Worm (Caenorhabditis elegans) whole organism, L4 larva: Measurements from ENCODE around the gene cyp-33B1.

Experiments
- D1046.2 ChIP-seq: fragments of 200-800 bp; sonication (Bioruptor generic); IDR thresholded peaks from 2 replicates; pipeline ENCODE4 v1.3.6; 2022; ENCODE audit warnings: missing genetic modification characterization, missing compliant biosample characterization
- F26F4.8 ChIP-seq: fragments of 200-800 bp; sonication (Bioruptor generic); conservative IDR thresholded peaks from 2 replicates; pipeline ENCODE4 v1.3.6; 2022; ENCODE audit warnings: missing genetic modification characterization, missing compliant biosample characterization
- F44E2.7 ChIP-seq: fragments of 200-800 bp; sonication (Bioruptor generic); IDR thresholded peaks from 2 replicates; pipeline ENCODE4 v2.1.2; 2022; ENCODE audit warnings: missing genetic modification characterization, missing compliant biosample characterization
- T26A8.4 ChIP-seq: fragments of 200-800 bp; sonication (Bioruptor generic); IDR thresholded peaks from 2 replicates; pipeline ENCODE4 v1.3.6; 2022; ENCODE audit warnings: missing genetic modification characterization, missing compliant biosample characterization
- Y75B8A.6 ChIP-seq: fragments of 200-800 bp; sonication (Bioruptor generic); IDR thresholded peaks from 2 replicates; pipeline ENCODE4 v1.3.6; 2022; ENCODE audit warnings: missing genetic modification reagents, missing genetic modification characterization, missing compliant biosample characterization
- ZK337.2 ChIP-seq: fragments of 200-800 bp; sonication (Bioruptor generic); IDR thresholded peaks from 2 replicates; pipeline ENCODE4 v1.3.6; 2022; ENCODE audit warnings: missing genetic modification reagents, missing genetic modification characterization, missing compliant biosample characterization
- aha-1 ChIP-seq: fragments of 150-350 bp; peaks from one replicate; lab custom pipeline; 2014; ENCODE audit warnings: missing biosample characterization, missing genetic modification characterization
- arid-1 ChIP-seq: fragments of 200-800 bp; sonication (Bioruptor generic); conservative IDR thresholded peaks from 2 replicates; pipeline ENCODE4 v1.3.6; 2022; ENCODE audit warnings: missing genetic modification reagents, missing genetic modification characterization, missing compliant biosample characterization
- attf-4 ChIP-seq: sonication (generic microtip); optimal IDR thresholded peaks from 3 replicates; lab custom pipeline; 2017; ENCODE audit warnings: missing biosample characterization, missing genetic modification characterization
- ceh-20 ChIP-seq: fragments of 200-800 bp; sonication (Bioruptor generic); IDR thresholded peaks from 2 replicates; pipeline ENCODE4 v1.3.6; 2022; ENCODE audit warnings: missing genetic modification reagents, missing genetic modification characterization, missing compliant biosample characterization
- ceh-28 ChIP-seq: fragments of 150-350 bp; optimal IDR thresholded peaks from 2 replicates; lab custom pipeline; 2014; ENCODE audit warnings: missing biosample characterization, missing genetic modification reagents, missing genetic modification characterization
- ceh-82 ChIP-seq: sonication (generic microtip); optimal IDR thresholded peaks from 2 replicates; lab custom pipeline; 2017; ENCODE audit warnings: missing biosample characterization, missing genetic modification characterization
- daf-16 ChIP-seq, 3 experiments: sonication (generic microtip); optimal IDR thresholded peaks; 2 replicates each; lab custom pipeline; 2016 to 2017; ENCODE audit warnings: missing genetic modification characterization in 3 of 3, missing genetic modification reagents in 3 of 3, mild to moderate bottlenecking in 2 of 3, missing compliant biosample characterization in 2 of 3, missing biosample characterization in 1 of 3, moderate library complexity in 1 of 3
- dmd-6 ChIP-seq: fragments of 200-800 bp; sonication (Bioruptor generic); IDR thresholded peaks from 2 replicates; pipeline ENCODE4 v1.3.6; 2022; ENCODE audit warnings: missing genetic modification reagents, missing genetic modification characterization, missing compliant biosample characterization
- dmd-8 ChIP-seq: fragments of 200-800 bp; sonication (Bioruptor generic); IDR thresholded peaks from 2 replicates; pipeline ENCODE4 v1.3.6; 2022; ENCODE audit warnings: missing genetic modification characterization, missing compliant biosample characterization
- dve-1 ChIP-seq: sonication (generic microtip); optimal IDR thresholded peaks from 2 replicates; lab custom pipeline; 2017; ENCODE audit warnings: antibody characterized with exemption, mild to moderate bottlenecking, missing genetic modification characterization, missing compliant biosample characterization; ENCODE audit not compliant: insufficient read depth
- egl-27 ChIP-seq: sonication (generic microtip); optimal IDR thresholded peaks from 3 replicates; lab custom pipeline; 2017; ENCODE audit warnings: missing biosample characterization, missing genetic modification reagents, missing genetic modification characterization
- egl-43 ChIP-seq: fragments of 200-800 bp; sonication (Bioruptor generic); IDR thresholded peaks from 2 replicates; pipeline ENCODE4 v1.3.6; 2022; ENCODE audit warnings: missing genetic modification reagents, missing genetic modification characterization, missing compliant biosample characterization
- fos-1 ChIP-seq: fragments of 150-350 bp; optimal IDR thresholded peaks from 2 replicates; lab custom pipeline; 2014; ENCODE audit warnings: missing biosample characterization, missing genetic modification characterization
- gei-8 ChIP-seq: fragments of 200-800 bp; sonication (Bioruptor generic); optimal IDR thresholded peaks from 2 replicates; lab custom pipeline; 2018; ENCODE audit warnings: mild to moderate bottlenecking, missing genetic modification characterization, missing compliant biosample characterization
- hif-1 ChIP-seq, 2 experiments: sonication (generic microtip); optimal IDR thresholded peaks; 2 replicates each; lab custom pipeline; 2016 to 2017; ENCODE audit warnings: missing compliant biosample characterization in 2 of 2, missing genetic modification characterization in 2 of 2, missing genetic modification reagents in 2 of 2, missing genotype in 2 of 2, mild to moderate bottlenecking in 1 of 2
- hlh-11 ChIP-seq: fragments of 200-800 bp; sonication (Bioruptor generic); optimal IDR thresholded peaks from 2 replicates; lab custom pipeline; 2018; ENCODE audit warnings: mild to moderate bottlenecking, missing genetic modification characterization, missing compliant biosample characterization
- hlh-30 ChIP-seq: sonication (generic microtip); optimal IDR thresholded peaks from 2 replicates; lab custom pipeline; 2017; ENCODE audit warnings: antibody characterized with exemption, mild to moderate bottlenecking, missing genetic modification characterization, missing compliant biosample characterization; ENCODE audit not compliant: insufficient read depth
- lin-13 ChIP-seq: fragments of 150-350 bp; optimal IDR thresholded peaks from 2 replicates; lab custom pipeline; 2014; ENCODE audit warnings: missing biosample characterization, missing genetic modification reagents, missing genetic modification characterization
- mdl-1 ChIP-seq, 2 experiments: fragments of 150-350 bp in 1 of 2; sonication (generic microtip) in 1 of 2; optimal IDR thresholded peaks; 2 replicates each; lab custom pipeline; 2014 to 2017; ENCODE audit warnings: missing biosample characterization in 2 of 2, missing genetic modification characterization in 2 of 2
- mdt-29 ChIP-seq: fragments of 200-800 bp; sonication (Bioruptor generic); IDR thresholded peaks from 2 replicates; pipeline ENCODE4 v1.3.6; 2022; ENCODE audit warnings: missing genetic modification reagents, missing genetic modification characterization, missing compliant biosample characterization
- mep-1 ChIP-seq: fragments of 150-350 bp; sonication (generic microtip); optimal IDR thresholded peaks from 3 replicates; lab custom pipeline; 2014; ENCODE audit warnings: missing biosample characterization, missing genetic modification characterization
- mes-2 ChIP-seq: sonication (generic microtip); optimal IDR thresholded peaks from 2 replicates; lab custom pipeline; 2016; ENCODE audit warnings: missing genotype, mild to moderate bottlenecking, missing genetic modification characterization, missing compliant biosample characterization; ENCODE audit not compliant: poor library complexity, severe bottlenecking
- mxl-2 ChIP-seq: fragments of 200-800 bp; sonication (Bioruptor generic); conservative IDR thresholded peaks from 2 replicates; pipeline ENCODE4 v1.3.6; 2022; ENCODE audit warnings: missing genetic modification reagents, missing genetic modification characterization, missing compliant biosample characterization
- mxl-3 ChIP-seq: fragments of 200-800 bp; sonication (Bioruptor generic); optimal IDR thresholded peaks from 2 replicates; lab custom pipeline; 2018; ENCODE audit warnings: mild to moderate bottlenecking, missing genetic modification characterization, missing compliant biosample characterization
- nhr-102 ChIP-seq: sonication (generic microtip); optimal IDR thresholded peaks from 2 replicates; lab custom pipeline; 2016; ENCODE audit warnings: mild to moderate bottlenecking, missing genetic modification characterization, moderate library complexity, missing compliant biosample characterization
- nhr-25 ChIP-seq: sonication (generic microtip); optimal IDR thresholded peaks from 2 replicates; lab custom pipeline; 2017; ENCODE audit warnings: missing genetic modification characterization, mild to moderate bottlenecking, missing compliant biosample characterization, antibody characterized with exemption, moderate library complexity, borderline replicate concordance; ENCODE audit not compliant: insufficient read depth
- nhr-28 ChIP-seq: fragments of 150-350 bp; optimal IDR thresholded peaks from 2 replicates; lab custom pipeline; 2014; ENCODE audit warnings: missing biosample characterization, missing genetic modification characterization
- nhr-48 ChIP-seq: sonication (generic microtip); optimal IDR thresholded peaks from 2 replicates; lab custom pipeline; 2016; ENCODE audit warnings: mild to moderate bottlenecking, missing genetic modification characterization, missing compliant biosample characterization
- pha-4 ChIP-seq, 2 experiments: fragments of 150-350 bp in 1 of 2; fragments of 200-800 bp in 1 of 2; sonication (Bioruptor generic) in 1 of 2; IDR thresholded peaks in 1 of 2; optimal IDR thresholded peaks in 1 of 2; 2 replicates each; pipeline versions ENCODE4 v1.3.6 to Lab custom; 2014 to 2022; ENCODE audit warnings: missing genetic modification characterization in 2 of 2, missing genetic modification reagents in 2 of 2, missing biosample characterization in 1 of 2, missing compliant biosample characterization in 1 of 2
- php-3 ChIP-seq: fragments of 200-800 bp; sonication (Bioruptor generic); IDR thresholded peaks from 2 replicates; pipeline ENCODE4 v1.3.6; 2022; ENCODE audit warnings: missing genetic modification reagents, missing genetic modification characterization, missing compliant biosample characterization
- pqm-1 ChIP-seq: sonication (generic microtip); optimal IDR thresholded peaks from 2 replicates; lab custom pipeline; 2017; ENCODE audit warnings: missing biosample characterization, missing genetic modification characterization
- saeg-2 ChIP-seq: fragments of 200-800 bp; sonication (Bioruptor generic); IDR thresholded peaks from 2 replicates; pipeline ENCODE4 v1.3.6; 2022; ENCODE audit warnings: missing genetic modification reagents, missing genetic modification characterization, missing compliant biosample characterization
- snpc-1.2 ChIP-seq: fragments of 200-800 bp; sonication (Bioruptor generic); IDR thresholded peaks from 2 replicates; pipeline ENCODE4 v1.3.6; 2022; ENCODE audit warnings: missing genetic modification reagents, missing genetic modification characterization, missing compliant biosample characterization
- spr-1 ChIP-seq: sonication (generic microtip); optimal IDR thresholded peaks from 2 replicates; lab custom pipeline; 2016; ENCODE audit warnings: mild to moderate bottlenecking, missing genetic modification characterization, missing compliant biosample characterization
- tra-1 ChIP-seq: fragments of 200-800 bp; sonication (Bioruptor generic); IDR thresholded peaks from 2 replicates; pipeline ENCODE4 v1.3.6; 2022; ENCODE audit warnings: missing genetic modification reagents, missing genetic modification characterization, missing compliant biosample characterization
- unc-130 ChIP-seq: sonication (generic microtip); optimal IDR thresholded peaks from 2 replicates; lab custom pipeline; 2016; ENCODE audit warnings: missing genetic modification reagents, missing genetic modification characterization, missing compliant biosample characterization
- unc-62 ChIP-seq, 3 experiments: fragments of 150-350 bp in 1 of 3; sonication (generic microtip); optimal IDR thresholded peaks in 2 of 3; peaks in 1 of 3; 1 replicate in 1 of 3; 2 replicates in 2 of 3; lab custom pipeline; 2014 to 2017; ENCODE audit warnings: missing biosample characterization in 3 of 3, missing genetic modification characterization in 3 of 3, missing genetic modification reagents in 3 of 3, missing genotype in 1 of 3
- ztf-11 ChIP-seq: fragments of 150-350 bp; optimal IDR thresholded peaks from 2 replicates; lab custom pipeline; 2014; ENCODE audit warnings: missing biosample characterization, missing genetic modification characterization
- ztf-7 ChIP-seq: fragments of 150-350 bp; optimal IDR thresholded peaks from 2 replicates; lab custom pipeline; 2014; ENCODE audit warnings: missing biosample characterization, missing genetic modification characterization

The cyp-33B1 gene

ce11 chrV:9078815-9079525, 37.8 kb downstream of the cyp-33B1 start:
- TF ChIP-seq php-3 (GFP tag; lab: Robert Waterston, UW) (no peak), pqm-1 (tag; lab: Kevin White, UChicago) (peak; percentile 42), hlh-30 (tag; lab: Kevin White, UChicago) (peak; percentile 52), dmd-6 (GFP tag; lab: Robert Waterston, UW) (peak; percentile 91), hlh-11 (tag; lab: Kevin White, UChicago) (peak; percentile 89), daf-16 (GFP tag; optimal IDR thresholded peaks at IDR 0.05; lab: Kevin White, UChicago) (peak in 1 of 2 experiments; percentile 60), daf-16 (tag; optimal IDR thresholded peaks at IDR 0.05; lab: Kevin White, UChicago) (peak; percentile 93), gei-8 (GFP tag; lab: Kevin White, UChicago) (peak; percentile 44), tra-1 (GFP tag; lab: Robert Waterston, UW) (peak; percentile 44; the same call in 1 of the 2 replicates), mes-2 (tag; lab: Kevin White, UChicago) (peak; percentile 33), nhr-28 (tag; lab: Kevin White, UChicago) (peak; percentile 54), spr-1 (tag; lab: Kevin White, UChicago) (no peak), ztf-7 (tag; lab: Kevin White, UChicago) (peak; percentile 53), ZK337.2 (no peak), saeg-2 (GFP tag; lab: Robert Waterston, UW) (0 out of 2 replicates have a peak, but pooled peaks have one; percentile 38), nhr-102 (tag; lab: Kevin White, UChicago) (peak; percentile 75), aha-1 (tag; lab: Kevin White, UChicago) (peak; percentile 89), nhr-48 (tag; lab: Kevin White, UChicago) (peak; percentile 85), dve-1 (tag; lab: Kevin White, UChicago) (peak; percentile 74), mdt-29 (GFP tag; lab: Robert Waterston, UW) (0 out of 2 replicates have a peak, but pooled peaks have one; percentile 24), Y75B8A.6 (GFP tag; lab: Robert Waterston, UW) (no peak), F44E2.7 (no peak), arid-1 (GFP tag; lab: Robert Waterston, UW) (no peak), mdl-1 (tag; optimal IDR thresholded peaks at IDR 0.05; lab: Kevin White, UChicago) (peak in 1 of 2 experiments; percentile 55), T26A8.4 (0 out of 2 replicates have a peak, but pooled peaks have one; percentile 37), egl-27 (tag; lab: Kevin White, UChicago) (no peak), hif-1 (tag; optimal IDR thresholded peaks at IDR 0.05; lab: Kevin White, UChicago) (peak; percentile 2 to 94), unc-62 (GFP tag; optimal IDR thresholded peaks at IDR 0.05 in 1 of 2; lab: Kevin White, UChicago) (peak in 1 of 2 experiments; percentile 93), unc-62 (tag; optimal IDR thresholded peaks at IDR 0.05; lab: Kevin White, UChicago) (no peak)

DNA sequence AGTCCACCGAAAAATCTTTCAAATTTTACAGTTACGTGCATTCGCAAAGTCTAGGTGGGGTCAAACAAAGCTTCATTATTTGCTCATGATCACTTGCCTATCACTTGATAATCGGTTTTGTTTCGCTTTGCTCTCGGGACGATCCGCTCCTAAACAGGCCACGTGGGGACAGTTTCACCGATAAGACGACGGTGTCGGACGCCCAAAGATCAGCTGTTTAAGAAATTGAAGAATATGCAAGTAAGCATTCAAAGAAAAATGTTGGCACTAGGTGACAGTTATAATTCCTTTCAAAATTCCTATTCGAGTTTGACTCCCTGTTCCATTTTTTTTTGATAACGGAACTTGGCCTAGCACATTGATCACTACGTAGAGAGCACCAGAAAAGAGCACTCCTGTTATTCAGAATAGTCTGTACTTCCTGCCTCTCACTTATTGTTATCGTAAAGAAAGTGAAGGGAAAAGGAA, 38.9 kb downstream of the cyp-33B1 start:
- TF ChIP-seq nhr-102 (tag; lab: Kevin White, UChicago) (peak; percentile 41), egl-43 (GFP tag; lab: Robert Waterston, UW) (no peak), lin-13 (peak; percentile 36), dmd-8 (GFP tag; lab: Robert Waterston, UW) (no peak), pha-4 (GFP tag; IDR thresholded peaks at IDR 0.05; lab: Robert Waterston, UW) (peak; percentile 71), pha-4 (tag; optimal IDR thresholded peaks at IDR 0.05; lab: Kevin White, UChicago) (no peak), attf-4 (tag; lab: Kevin White, UChicago) (no peak), ceh-28 (tag; lab: Kevin White, UChicago) (no peak), mep-1 (peak; percentile 50), saeg-2 (GFP tag; lab: Robert Waterston, UW) (peak; percentile 74; the same call in 1 of the 2 replicates), ceh-82 (no peak), unc-130 (no peak), ceh-20 (no peak), arid-1 (GFP tag; lab: Robert Waterston, UW) (no peak), mxl-2 (GFP tag; lab: Robert Waterston, UW) (0 out of 2 replicates have a peak, but pooled peaks have one; percentile 7), snpc-1.2 (GFP tag; lab: Robert Waterston, UW) (no peak), ztf-11 (tag; lab: Kevin White, UChicago) (no peak), fos-1 (tag; lab: Kevin White, UChicago) (no peak), D1046.2 (no peak), hlh-11 (tag; lab: Kevin White, UChicago) (peak; percentile 96), mxl-3 (GFP tag; lab: Kevin White, UChicago) (peak; percentile 83), F26F4.8 (GFP tag; lab: Robert Waterston, UW) (no peak), mdt-29 (GFP tag; lab: Robert Waterston, UW) (peak; percentile 62), nhr-25 (tag; lab: Kevin White, UChicago) (no peak)
